Worm (Caenorhabditis elegans) whole organism, L2 larva: Measurements from ENCODE around the gene bli-2.

Experiments used
- C34F6.9 ChIP-seq: fragments of 150-350 bp; optimal IDR thresholded peaks from 2 replicates; lab custom pipeline; 2014; ENCODE audit warnings: missing biosample characterization, missing genetic modification characterization
- F13H6.1 ChIP-seq: sonication (generic microtip); optimal IDR thresholded peaks from 2 replicates; lab custom pipeline; 2016; ENCODE audit warnings: missing genetic modification characterization, missing compliant biosample characterization
- R02D3.7 ChIP-seq: fragments of 150-350 bp; optimal IDR thresholded peaks from 2 replicates; lab custom pipeline; 2014; ENCODE audit warnings: missing biosample characterization, missing genetic modification characterization
- Y55F3AM.14 ChIP-seq: fragments of 200-800 bp; sonication (Bioruptor generic); optimal IDR thresholded peaks from 2 replicates; lab custom pipeline; 2018; ENCODE audit warnings: mild to moderate bottlenecking, missing genetic modification characterization, missing compliant biosample characterization
- ZK546.5 ChIP-seq: sonication (generic microtip); optimal IDR thresholded peaks from 2 replicates; lab custom pipeline; 2017; ENCODE audit warnings: missing biosample characterization, missing genetic modification characterization
- alr-1 ChIP-seq: fragments of 150-350 bp; optimal IDR thresholded peaks from 2 replicates; lab custom pipeline; 2014; ENCODE audit warnings: missing biosample characterization, missing genetic modification characterization
- aly-2 ChIP-seq: fragments of 150-350 bp; optimal IDR thresholded peaks from 2 replicates; lab custom pipeline; 2014; ENCODE audit warnings: missing biosample characterization, missing genetic modification characterization
- ceh-16 ChIP-seq: fragments of 150-350 bp; optimal IDR thresholded peaks from 2 replicates; lab custom pipeline; 2014; ENCODE audit warnings: missing biosample characterization, missing genetic modification characterization
- ceh-82 ChIP-seq: fragments of 150-350 bp; optimal IDR thresholded peaks from 2 replicates; lab custom pipeline; 2014; ENCODE audit warnings: missing biosample characterization, missing genetic modification characterization
- crh-2 ChIP-seq: sonication (generic microtip); optimal IDR thresholded peaks from 2 replicates; lab custom pipeline; 2017; ENCODE audit warnings: missing biosample characterization, missing genetic modification characterization
- dmd-4 ChIP-seq: sonication (generic microtip); optimal IDR thresholded peaks from 2 replicates; lab custom pipeline; 2017; ENCODE audit warnings: missing biosample characterization, missing genetic modification characterization
- egl-27 ChIP-seq: sonication (generic microtip); optimal IDR thresholded peaks from 3 replicates; lab custom pipeline; 2017; ENCODE audit warnings: missing biosample characterization, missing genetic modification reagents, missing genetic modification characterization
- elt-3 ChIP-seq: sonication (generic microtip); optimal IDR thresholded peaks from 2 replicates; lab custom pipeline; 2017; ENCODE audit warnings: missing biosample characterization, missing genetic modification characterization
- gmeb-1 ChIP-seq: fragments of 150-350 bp; optimal IDR thresholded peaks from 2 replicates; lab custom pipeline; 2014; ENCODE audit warnings: missing biosample characterization, missing genetic modification characterization
- lin-11 ChIP-seq: fragments of 150-350 bp; sonication (generic microtip); optimal IDR thresholded peaks from 2 replicates; lab custom pipeline; 2014; ENCODE audit warnings: missing biosample characterization, missing genetic modification characterization, inconsistent platforms, mixed read lengths
- lsy-2 ChIP-seq, 2 experiments: fragments of 150-350 bp in 1 of 2; sonication (generic microtip) in 1 of 2; optimal IDR thresholded peaks; 2 replicates each; lab custom pipeline; 2014 to 2017; ENCODE audit warnings: missing biosample characterization in 2 of 2, missing genetic modification characterization in 2 of 2
- mab-5 ChIP-seq: fragments of 150-350 bp; optimal IDR thresholded peaks from 2 replicates; lab custom pipeline; 2014; ENCODE audit warnings: missing biosample characterization, missing genetic modification characterization
- mbf-1 ChIP-seq: sonication (generic microtip); optimal IDR thresholded peaks from 2 replicates; lab custom pipeline; 2017; ENCODE audit warnings: missing biosample characterization, missing genetic modification characterization
- mdl-1 ChIP-seq, 2 experiments: fragments of 150-350 bp in 1 of 2; sonication (generic microtip) in 1 of 2; optimal IDR thresholded peaks; 2 replicates each; lab custom pipeline; 2017; ENCODE audit warnings: missing biosample characterization in 2 of 2, missing genetic modification characterization in 2 of 2
- nhr-11 ChIP-seq: fragments of 150-350 bp; optimal IDR thresholded peaks from 2 replicates; lab custom pipeline; 2014; ENCODE audit warnings: missing biosample characterization, missing genetic modification characterization
- nhr-12 ChIP-seq: fragments of 150-350 bp; optimal IDR thresholded peaks from 2 replicates; lab custom pipeline; 2014; ENCODE audit warnings: missing biosample characterization, missing genetic modification characterization
- nhr-129 ChIP-seq: fragments of 150-350 bp; optimal IDR thresholded peaks from 2 replicates; lab custom pipeline; 2014; ENCODE audit warnings: missing biosample characterization, missing genetic modification characterization
- nhr-23 ChIP-seq: fragments of 150-350 bp; optimal IDR thresholded peaks from 2 replicates; lab custom pipeline; 2014; ENCODE audit warnings: missing biosample characterization, missing genetic modification reagents, missing genetic modification characterization
- nhr-237 ChIP-seq: fragments of 150-350 bp; optimal IDR thresholded peaks from 2 replicates; lab custom pipeline; 2014; ENCODE audit warnings: missing biosample characterization, missing genetic modification characterization
- nhr-25 ChIP-seq: fragments of 150-350 bp; sonication (generic microtip); optimal IDR thresholded peaks from 3 replicates; lab custom pipeline; 2014; ENCODE audit warnings: missing biosample characterization, missing genetic modification characterization
- nhr-6 ChIP-seq: fragments of 150-350 bp; optimal IDR thresholded peaks from 2 replicates; lab custom pipeline; 2014; ENCODE audit warnings: missing biosample characterization, missing genetic modification characterization
- nhr-77 ChIP-seq: fragments of 150-350 bp; optimal IDR thresholded peaks from 2 replicates; lab custom pipeline; 2014; ENCODE audit warnings: missing biosample characterization, missing genetic modification characterization
- peb-1 ChIP-seq: fragments of 150-350 bp; optimal IDR thresholded peaks from 2 replicates; lab custom pipeline; 2014; ENCODE audit warnings: missing biosample characterization, missing genetic modification characterization
- sem-4 ChIP-seq: fragments of 150-350 bp; optimal IDR thresholded peaks from 2 replicates; lab custom pipeline; 2014; ENCODE audit warnings: missing biosample characterization, missing genetic modification reagents, missing genetic modification characterization
- skn-1 ChIP-seq: sonication (generic microtip); optimal IDR thresholded peaks from 2 replicates; lab custom pipeline; 2017; ENCODE audit warnings: missing biosample characterization, missing genetic modification characterization
- sma-3 ChIP-seq: sonication (generic microtip); optimal IDR thresholded peaks from 2 replicates; lab custom pipeline; 2016; ENCODE audit warnings: missing genetic modification reagents, missing genetic modification characterization, missing compliant biosample characterization
- sma-9 ChIP-seq, 2 experiments: fragments of 150-350 bp in 1 of 2; sonication (generic microtip) in 1 of 2; optimal IDR thresholded peaks; 2 replicates each; lab custom pipeline; 2014 to 2016; ENCODE audit warnings: missing genetic modification characterization in 2 of 2, mild to moderate bottlenecking in 1 of 2, missing biosample characterization in 1 of 2, missing compliant biosample characterization in 1 of 2, missing genetic modification reagents in 1 of 2, moderate library complexity in 1 of 2
- snpc-4 ChIP-seq: fragments of 150-350 bp; optimal IDR thresholded peaks from 2 replicates; lab custom pipeline; 2014; ENCODE audit warnings: missing biosample characterization, missing genetic modification characterization
- unc-55 ChIP-seq: fragments of 150-350 bp; sonication (generic microtip); optimal IDR thresholded peaks from 3 replicates; lab custom pipeline; 2014; ENCODE audit warnings: missing biosample characterization, missing genetic modification reagents, missing genetic modification characterization
- zag-1 ChIP-seq: fragments of 150-350 bp; optimal IDR thresholded peaks from 2 replicates; lab custom pipeline; 2014; ENCODE audit warnings: missing biosample characterization, missing genetic modification characterization
- ztf-1 ChIP-seq: fragments of 200-800 bp; sonication (Bioruptor generic); conservative IDR thresholded peaks from 2 replicates; pipeline ENCODE4 v1.3.6; 2022; ENCODE audit warnings: missing genetic modification characterization, missing compliant biosample characterization

bli-2 gene

ce11 chrII:5648272-5648671 is 4.0 kb downstream of the bli-2 start, which contains the start of gene ddl-1:
ddl-1 (minus strand) TSS chrII:5648372.
- TF ChIP-seq crh-2 (tag; lab: Kevin White, UChicago): no peak
- no peak for TF ChIP-seq nhr-11
- no peak for TF ChIP-seq nhr-77
- no peak for TF ChIP-seq egl-27 (tag; lab: Kevin White, UChicago)
- TF ChIP-seq skn-1 (tag; lab: Kevin White, UChicago): no peak
- TF ChIP-seq nhr-6: no peak
- TF ChIP-seq aly-2 (tag; lab: Kevin White, UChicago): no peak
- no peak for TF ChIP-seq sem-4 (tag; lab: Kevin White, UChicago)
- TF ChIP-seq peb-1: no peak
- TF ChIP-seq gmeb-1 (tag; lab: Kevin White, UChicago): no peak
- TF ChIP-seq zag-1 (tag; lab: Kevin White, UChicago): no peak
- no peak for TF ChIP-seq nhr-129 (tag; lab: Kevin White, UChicago)
- TF ChIP-seq alr-1 (tag; lab: Kevin White, UChicago): no peak
- TF ChIP-seq mdl-1 (tag; optimal IDR thresholded peaks at IDR 0.05; lab: Kevin White, UChicago): no peak
- TF ChIP-seq nhr-237 (tag; lab: Kevin White, UChicago): no peak
- TF ChIP-seq nhr-25 (tag; lab: Kevin White, UChicago): no peak

DNA sequence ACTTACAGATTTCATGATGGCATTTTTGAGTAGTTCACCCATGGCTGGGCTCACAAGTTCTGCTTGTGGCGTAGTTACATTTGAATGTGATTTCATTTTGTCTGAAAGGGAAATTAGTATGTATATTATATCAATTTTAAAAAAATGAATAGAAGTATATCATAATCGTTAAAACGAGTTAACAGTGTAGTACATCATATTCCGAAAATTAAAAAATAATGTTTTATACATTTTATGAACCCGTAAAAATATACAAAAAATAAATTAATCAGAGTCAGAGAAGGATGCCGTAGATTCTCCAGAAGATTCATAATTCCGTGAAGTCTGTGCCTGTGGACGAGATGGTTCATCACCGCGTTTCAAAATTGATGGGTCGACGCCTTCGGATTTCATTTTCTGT is 5.3 kb downstream of the bli-2 start, which contains the start of gene F59E12.9:
Gene F59E12.9 (minus strand): TSS at position 101 of the 400 bp plus-strand sequence.
- TF ChIP-seq elt-3 (tag; lab: Kevin White, UChicago) (no peak), R02D3.7 (tag; lab: Kevin White, UChicago) (no peak), F13H6.1 (no peak), sma-3 (GFP tag; lab: Kevin White, UChicago) (no peak), gmeb-1 (tag; lab: Kevin White, UChicago) (no peak), mab-5 (tag; lab: Kevin White, UChicago) (no peak), dmd-4 (tag; lab: Kevin White, UChicago) (no peak), nhr-129 (tag; lab: Kevin White, UChicago) (no peak), lin-11 (tag; lab: Kevin White, UChicago) (no peak), snpc-4 (tag; lab: Kevin White, UChicago) (no peak), mdl-1 (tag; optimal IDR thresholded peaks at IDR 0.05; lab: Kevin White, UChicago) (no peak), nhr-6 (no peak), C34F6.9 (tag; lab: Kevin White, UChicago) (no peak), ceh-16 (tag; lab: Kevin White, UChicago) (no peak)

ce11 chrII:5642110-5642509 is 10.1 kb downstream of the bli-2 start:
- TF ChIP-seq sma-9 (GFP tag; optimal IDR thresholded peaks at IDR 0.05; lab: Kevin White, UChicago): no peak
- no peak for TF ChIP-seq sma-9 (tag; optimal IDR thresholded peaks at IDR 0.05; lab: Kevin White, UChicago)
- no peak for TF ChIP-seq nhr-6
- TF ChIP-seq mbf-1 (tag; lab: Kevin White, UChicago): no peak
- no peak for TF ChIP-seq sma-3 (GFP tag; lab: Kevin White, UChicago)
- TF ChIP-seq lsy-2 (tag; optimal IDR thresholded peaks at IDR 0.05; lab: Kevin White, UChicago): no peak
- no peak for TF ChIP-seq nhr-25 (tag; lab: Kevin White, UChicago)
- no peak for TF ChIP-seq snpc-4 (tag; lab: Kevin White, UChicago)

DNA sequence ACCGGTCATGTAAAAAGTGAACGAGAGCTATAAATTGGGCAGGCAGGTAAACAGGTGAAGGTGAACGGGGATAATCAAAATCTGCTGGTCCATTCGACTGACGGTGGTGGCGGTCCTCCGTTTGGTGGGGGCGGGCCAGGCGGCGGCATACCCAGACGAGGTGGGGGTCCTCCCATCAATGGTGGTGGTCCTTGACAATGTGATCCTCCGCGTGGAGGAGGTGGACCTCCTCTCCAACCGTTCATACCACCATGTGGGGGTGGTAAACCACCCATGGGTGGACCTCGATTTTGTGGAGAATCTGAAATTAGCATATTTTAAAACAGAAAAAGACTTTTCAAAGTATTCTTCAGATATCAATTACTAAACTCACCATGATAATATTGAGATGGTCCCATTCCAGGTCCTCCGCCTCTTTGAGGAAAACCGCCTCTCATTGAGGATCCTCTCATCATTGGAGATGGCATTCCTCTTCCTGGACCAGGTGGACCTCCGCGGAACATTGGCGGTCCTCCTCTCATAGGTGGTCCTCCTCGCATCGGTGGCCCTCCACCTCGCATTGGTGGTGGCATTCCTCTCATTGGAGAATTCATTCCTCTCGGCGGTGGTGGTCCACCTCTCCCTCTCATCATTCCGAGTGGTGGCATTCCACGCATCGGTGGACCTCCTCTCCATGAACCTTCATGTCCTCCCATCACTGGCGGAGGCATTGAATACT is 11.7 kb downstream of the bli-2 start:
- TF ChIP-seq ZK546.5 (tag; lab: Kevin White, UChicago): no peak
- TF ChIP-seq R02D3.7 (tag; lab: Kevin White, UChicago): no peak
- TF ChIP-seq snpc-4 (tag; lab: Kevin White, UChicago): no peak
- TF ChIP-seq ceh-82 (tag; lab: Kevin White, UChicago): no peak
- no peak for TF ChIP-seq ztf-1 (GFP tag; lab: Robert Waterston, UW)
- TF ChIP-seq F13H6.1: no peak
- no peak for TF ChIP-seq nhr-12 (tag; lab: Kevin White, UChicago)
- no peak for TF ChIP-seq nhr-77
- no peak for TF ChIP-seq nhr-237 (tag; lab: Kevin White, UChicago)
- TF ChIP-seq elt-3 (tag; lab: Kevin White, UChicago): no peak
- TF ChIP-seq egl-27 (tag; lab: Kevin White, UChicago): no peak
- TF ChIP-seq nhr-23: no peak
- no peak for TF ChIP-seq Y55F3AM.14 (GFP tag; lab: Kevin White, UChicago)
- no peak for TF ChIP-seq nhr-11
- no peak for TF ChIP-seq crh-2 (tag; lab: Kevin White, UChicago)
- no peak for TF ChIP-seq unc-55 (GFP tag; lab: Kevin White, UChicago)
- TF ChIP-seq sma-3 (GFP tag; lab: Kevin White, UChicago): no peak
- no peak for TF ChIP-seq nhr-129 (tag; lab: Kevin White, UChicago)
